Worm (Caenorhabditis elegans) whole organism, L4 larva: ENCODE results near the gene rga-5.
A peak's percentile ranks its signal among the peaks of the same experiment; 100 is the strongest.

Experiments
- F10B5.3 ChIP-seq: sonication (generic microtip); optimal IDR thresholded peaks from 2 replicates; lab custom pipeline; 2016; ENCODE audit warnings: mild to moderate bottlenecking, missing genetic modification characterization, missing compliant biosample characterization
- F49E8.2 ChIP-seq: sonication (generic microtip); optimal IDR thresholded peaks from 2 replicates; lab custom pipeline; 2016; ENCODE audit warnings: missing compliant biosample characterization, mild to moderate bottlenecking, missing genetic modification characterization, borderline replicate concordance
- R02D3.7 ChIP-seq: fragments of 150-350 bp; sonication (generic microtip); optimal IDR thresholded peaks from 3 replicates; lab custom pipeline; 2014; ENCODE audit warnings: missing biosample characterization, missing genetic modification characterization
- T26A8.4 ChIP-seq: fragments of 200-800 bp; sonication (Bioruptor generic); IDR thresholded peaks from 2 replicates; pipeline ENCODE4 v1.3.6; 2022; ENCODE audit warnings: missing genetic modification characterization, missing compliant biosample characterization
- Y48G9A.11 ChIP-seq: fragments of 200-800 bp; sonication (Bioruptor generic); IDR thresholded peaks from 2 replicates; pipeline ENCODE4 v1.3.6; 2022; ENCODE audit warnings: missing genetic modification reagents, missing genetic modification characterization, missing compliant biosample characterization
- Y5F2A.4 ChIP-seq: fragments of 200-800 bp; sonication (Bioruptor generic); optimal IDR thresholded peaks from 2 replicates; lab custom pipeline; 2018; ENCODE audit warnings: mild to moderate bottlenecking, missing genetic modification characterization, missing compliant biosample characterization
- Y75B8A.6 ChIP-seq: fragments of 200-800 bp; sonication (Bioruptor generic); IDR thresholded peaks from 2 replicates; pipeline ENCODE4 v1.3.6; 2022; ENCODE audit warnings: missing genetic modification reagents, missing genetic modification characterization, missing compliant biosample characterization
- ZK337.2 ChIP-seq: fragments of 200-800 bp; sonication (Bioruptor generic); IDR thresholded peaks from 2 replicates; pipeline ENCODE4 v1.3.6; 2022; ENCODE audit warnings: missing genetic modification reagents, missing genetic modification characterization, missing compliant biosample characterization
- aly-2 ChIP-seq: sonication (generic microtip); optimal IDR thresholded peaks from 2 replicates; lab custom pipeline; 2018; ENCODE audit warnings: missing biosample characterization, missing genetic modification characterization
- arid-1 ChIP-seq: fragments of 200-800 bp; sonication (Bioruptor generic); conservative IDR thresholded peaks from 2 replicates; pipeline ENCODE4 v1.3.6; 2022; ENCODE audit warnings: missing genetic modification reagents, missing genetic modification characterization, missing compliant biosample characterization
- ceh-20 ChIP-seq: fragments of 200-800 bp; sonication (Bioruptor generic); IDR thresholded peaks from 2 replicates; pipeline ENCODE4 v1.3.6; 2022; ENCODE audit warnings: missing genetic modification reagents, missing genetic modification characterization, missing compliant biosample characterization
- ceh-32 ChIP-seq: sonication (generic microtip); optimal IDR thresholded peaks from 2 replicates; lab custom pipeline; 2016; ENCODE audit warnings: mild to moderate bottlenecking, missing genetic modification characterization, missing compliant biosample characterization; ENCODE audit not compliant: poor library complexity
- ceh-44 ChIP-seq: fragments of 200-800 bp; sonication (Bioruptor generic); IDR thresholded peaks from 2 replicates; pipeline ENCODE4 v1.3.6; 2022; ENCODE audit warnings: missing genetic modification reagents, missing genetic modification characterization, missing compliant biosample characterization
- daf-8 ChIP-seq: fragments of 200-800 bp; sonication (Bioruptor generic); IDR thresholded peaks from 2 replicates; pipeline ENCODE4 v1.3.6; 2022; ENCODE audit warnings: missing genetic modification characterization, missing compliant biosample characterization
- dmd-6 ChIP-seq: fragments of 200-800 bp; sonication (Bioruptor generic); IDR thresholded peaks from 2 replicates; pipeline ENCODE4 v1.3.6; 2022; ENCODE audit warnings: missing genetic modification reagents, missing genetic modification characterization, missing compliant biosample characterization
- dmd-9 ChIP-seq: fragments of 200-800 bp; sonication (Bioruptor generic); IDR thresholded peaks from 2 replicates; pipeline ENCODE4 v1.3.6; 2022; ENCODE audit warnings: missing genetic modification reagents, missing genetic modification characterization, missing compliant biosample characterization
- dpl-1 ChIP-seq: fragments of 150-350 bp; optimal IDR thresholded peaks from 2 replicates; lab custom pipeline; 2014; ENCODE audit warnings: missing biosample characterization, missing genetic modification reagents, missing genetic modification characterization
- duxl-1 ChIP-seq: sonication (generic microtip); optimal IDR thresholded peaks from 2 replicates; lab custom pipeline; 2016; ENCODE audit warnings: mild to moderate bottlenecking, missing genetic modification characterization, moderate library complexity, missing compliant biosample characterization; ENCODE audit not compliant: poor library complexity
- dve-1 ChIP-seq: sonication (generic microtip); optimal IDR thresholded peaks from 2 replicates; lab custom pipeline; 2017; ENCODE audit warnings: antibody characterized with exemption, mild to moderate bottlenecking, missing genetic modification characterization, missing compliant biosample characterization; ENCODE audit not compliant: insufficient read depth
- egl-27 ChIP-seq: sonication (generic microtip); optimal IDR thresholded peaks from 3 replicates; lab custom pipeline; 2017; ENCODE audit warnings: missing biosample characterization, missing genetic modification reagents, missing genetic modification characterization
- egl-43 ChIP-seq: fragments of 200-800 bp; sonication (Bioruptor generic); IDR thresholded peaks from 2 replicates; pipeline ENCODE4 v1.3.6; 2022; ENCODE audit warnings: missing genetic modification reagents, missing genetic modification characterization, missing compliant biosample characterization
- fos-1 ChIP-seq: fragments of 150-350 bp; optimal IDR thresholded peaks from 2 replicates; lab custom pipeline; 2014; ENCODE audit warnings: missing biosample characterization, missing genetic modification characterization
- hif-1 ChIP-seq, 2 experiments: sonication (generic microtip); optimal IDR thresholded peaks; 2 replicates each; lab custom pipeline; 2016 to 2017; ENCODE audit warnings: missing compliant biosample characterization in 2 of 2, missing genetic modification characterization in 2 of 2, missing genetic modification reagents in 2 of 2, missing genotype in 2 of 2, mild to moderate bottlenecking in 1 of 2
- hlh-11 ChIP-seq: fragments of 200-800 bp; sonication (Bioruptor generic); optimal IDR thresholded peaks from 2 replicates; lab custom pipeline; 2018; ENCODE audit warnings: mild to moderate bottlenecking, missing genetic modification characterization, missing compliant biosample characterization
- hlh-30 ChIP-seq: sonication (generic microtip); optimal IDR thresholded peaks from 2 replicates; lab custom pipeline; 2017; ENCODE audit warnings: antibody characterized with exemption, mild to moderate bottlenecking, missing genetic modification characterization, missing compliant biosample characterization; ENCODE audit not compliant: insufficient read depth
- hmg-1.1 ChIP-seq: fragments of 200-800 bp; sonication (Bioruptor generic); IDR thresholded peaks from 2 replicates; pipeline ENCODE4 v1.3.6; 2022; ENCODE audit warnings: missing genetic modification reagents, missing genetic modification characterization, missing compliant biosample characterization
- lin-1 ChIP-seq: fragments of 200-800 bp; sonication (Bioruptor generic); IDR thresholded peaks from 2 replicates; pipeline ENCODE4 v1.3.6; 2022; ENCODE audit warnings: missing genetic modification reagents, missing genetic modification characterization, missing compliant biosample characterization
- lin-13 ChIP-seq: fragments of 150-350 bp; optimal IDR thresholded peaks from 2 replicates; lab custom pipeline; 2014; ENCODE audit warnings: missing biosample characterization, missing genetic modification reagents, missing genetic modification characterization
- lsy-2 ChIP-seq, 2 experiments: fragments of 150-350 bp in 1 of 2; sonication (generic microtip) in 1 of 2; optimal IDR thresholded peaks; 2 replicates each; lab custom pipeline; 2014 to 2017; ENCODE audit warnings: missing biosample characterization in 2 of 2, missing genetic modification characterization in 2 of 2
- madf-5 ChIP-seq, 2 experiments: fragments of 200-800 bp; sonication (Bioruptor generic); IDR thresholded peaks; 2 replicates each; pipeline ENCODE4 v1.3.6; 2022; ENCODE audit warnings: missing compliant biosample characterization in 2 of 2, missing genetic modification characterization in 2 of 2
- mdl-1 ChIP-seq, 2 experiments: fragments of 150-350 bp in 1 of 2; sonication (generic microtip) in 1 of 2; optimal IDR thresholded peaks; 2 replicates each; lab custom pipeline; 2014 to 2017; ENCODE audit warnings: missing biosample characterization in 2 of 2, missing genetic modification characterization in 2 of 2
- mep-1 ChIP-seq: fragments of 150-350 bp; sonication (generic microtip); optimal IDR thresholded peaks from 3 replicates; lab custom pipeline; 2014; ENCODE audit warnings: missing biosample characterization, missing genetic modification characterization
- mes-2 ChIP-seq: sonication (generic microtip); optimal IDR thresholded peaks from 2 replicates; lab custom pipeline; 2016; ENCODE audit warnings: missing genotype, mild to moderate bottlenecking, missing genetic modification characterization, missing compliant biosample characterization; ENCODE audit not compliant: poor library complexity, severe bottlenecking
- mxl-2 ChIP-seq: fragments of 200-800 bp; sonication (Bioruptor generic); conservative IDR thresholded peaks from 2 replicates; pipeline ENCODE4 v1.3.6; 2022; ENCODE audit warnings: missing genetic modification reagents, missing genetic modification characterization, missing compliant biosample characterization
- nhr-102 ChIP-seq: sonication (generic microtip); optimal IDR thresholded peaks from 2 replicates; lab custom pipeline; 2016; ENCODE audit warnings: mild to moderate bottlenecking, missing genetic modification characterization, moderate library complexity, missing compliant biosample characterization
- nhr-41 ChIP-seq: fragments of 200-800 bp; sonication (Bioruptor generic); IDR thresholded peaks from 2 replicates; pipeline ENCODE4 v1.3.6; 2022; ENCODE audit warnings: missing genetic modification reagents, missing genetic modification characterization, missing compliant biosample characterization
- pha-4 ChIP-seq, 2 experiments: fragments of 150-350 bp in 1 of 2; fragments of 200-800 bp in 1 of 2; sonication (Bioruptor generic) in 1 of 2; IDR thresholded peaks in 1 of 2; optimal IDR thresholded peaks in 1 of 2; 2 replicates each; pipeline versions ENCODE4 v1.3.6 to Lab custom; 2014 to 2022; ENCODE audit warnings: missing genetic modification characterization in 2 of 2, missing genetic modification reagents in 2 of 2, missing biosample characterization in 1 of 2, missing compliant biosample characterization in 1 of 2
- php-3 ChIP-seq: fragments of 200-800 bp; sonication (Bioruptor generic); IDR thresholded peaks from 2 replicates; pipeline ENCODE4 v1.3.6; 2022; ENCODE audit warnings: missing genetic modification reagents, missing genetic modification characterization, missing compliant biosample characterization
- saeg-2 ChIP-seq: fragments of 200-800 bp; sonication (Bioruptor generic); IDR thresholded peaks from 2 replicates; pipeline ENCODE4 v1.3.6; 2022; ENCODE audit warnings: missing genetic modification reagents, missing genetic modification characterization, missing compliant biosample characterization
- snpc-1.2 ChIP-seq: fragments of 200-800 bp; sonication (Bioruptor generic); IDR thresholded peaks from 2 replicates; pipeline ENCODE4 v1.3.6; 2022; ENCODE audit warnings: missing genetic modification reagents, missing genetic modification characterization, missing compliant biosample characterization
- spr-3 ChIP-seq: fragments of 200-800 bp; sonication (Bioruptor generic); optimal IDR thresholded peaks from 2 replicates; lab custom pipeline; 2018; ENCODE audit warnings: mild to moderate bottlenecking, missing genetic modification characterization, missing compliant biosample characterization
- tag-97 ChIP-seq: fragments of 200-800 bp; sonication (Bioruptor generic); IDR thresholded peaks from 2 replicates; pipeline ENCODE4 v1.3.6; 2022; ENCODE audit warnings: missing genetic modification characterization, missing compliant biosample characterization
- unc-130 ChIP-seq: sonication (generic microtip); optimal IDR thresholded peaks from 2 replicates; lab custom pipeline; 2016; ENCODE audit warnings: missing genetic modification reagents, missing genetic modification characterization, missing compliant biosample characterization
- unc-39 ChIP-seq: sonication (generic microtip); optimal IDR thresholded peaks from 2 replicates; lab custom pipeline; 2017; ENCODE audit warnings: missing biosample characterization, missing genetic modification characterization
- unc-62 ChIP-seq, 3 experiments: fragments of 150-350 bp in 1 of 3; sonication (generic microtip); optimal IDR thresholded peaks in 2 of 3; peaks in 1 of 3; 1 replicate in 1 of 3; 2 replicates in 2 of 3; lab custom pipeline; 2014 to 2017; ENCODE audit warnings: missing biosample characterization in 3 of 3, missing genetic modification characterization in 3 of 3, missing genetic modification reagents in 3 of 3, missing genotype in 1 of 3
- vab-7 ChIP-seq: fragments of 200-800 bp; sonication (Bioruptor generic); IDR thresholded peaks from 2 replicates; pipeline ENCODE4 v1.3.6; 2022; ENCODE audit warnings: missing genetic modification reagents, missing genetic modification characterization, missing compliant biosample characterization
- zfp-2 ChIP-seq: sonication (generic microtip); optimal IDR thresholded peaks from 2 replicates; lab custom pipeline; 2016; ENCODE audit warnings: mild to moderate bottlenecking, missing genetic modification characterization, missing compliant biosample characterization

rga-5 gene

ce11 chrIV:13881754-13882275 lies 54.1 kb downstream of the rga-5 start, which contains the start of gene rpl-29:
Gene rpl-29, plus strand, starts transcription at chrIV:13882225.
- peak; percentile 27 for TF ChIP-seq F10B5.3 (tag; lab: Kevin White, UChicago)
- TF ChIP-seq madf-5 (GFP tag; IDR thresholded peaks at IDR 0.05; lab: Robert Waterston, UW): no peak
- TF ChIP-seq spr-3 (GFP tag; lab: Kevin White, UChicago): no peak
- peak; percentile 98 for TF ChIP-seq snpc-1.2
- peak; percentile 90 for TF ChIP-seq R02D3.7 (tag; lab: Kevin White, UChicago)
- TF ChIP-seq lin-1 (GFP tag; lab: Robert Waterston, UW): peak; percentile 63; the same call in 1 of the 2 replicates
- peak; percentile 56; the same call in 1 of the 2 replicates for TF ChIP-seq dmd-9 (GFP tag; lab: Robert Waterston, UW)
- peak; percentile 68 for TF ChIP-seq duxl-1 (tag; lab: Kevin White, UChicago)
- TF ChIP-seq F49E8.2 (tag; lab: Kevin White, UChicago): peak; percentile 73
- peak; percentile 82 for TF ChIP-seq hmg-1.1 (GFP tag; lab: Robert Waterston, UW)
- TF ChIP-seq aly-2 (tag; lab: Kevin White, UChicago): no peak
- peak; percentile 91 for TF ChIP-seq mep-1
- TF ChIP-seq mdl-1 (tag; optimal IDR thresholded peaks at IDR 0.05; lab: Kevin White, UChicago): peak in 1 of 2 experiments; percentile 34
- no peak for TF ChIP-seq nhr-41 (GFP tag; lab: Robert Waterston, UW)
- 0 out of 2 replicates have a peak, but pooled peaks have one; percentile 43 for TF ChIP-seq ceh-20 (GFP tag; lab: Robert Waterston, UW)
- peak; percentile 90 for TF ChIP-seq hlh-30 (tag; lab: Kevin White, UChicago)
- no peak for TF ChIP-seq unc-39
- TF ChIP-seq zfp-2 (tag; lab: Kevin White, UChicago): no peak
- no peak for TF ChIP-seq tag-97 (GFP tag; lab: Robert Waterston, UW)
- peak; percentile 65; the same call in 1 of the 2 replicates for TF ChIP-seq pha-4 (GFP tag; IDR thresholded peaks at IDR 0.05; lab: Robert Waterston, UW)
- no peak for TF ChIP-seq pha-4 (tag; optimal IDR thresholded peaks at IDR 0.05; lab: Kevin White, UChicago)
- peak; percentile 89 for TF ChIP-seq mes-2
- TF ChIP-seq unc-62 (GFP tag; optimal IDR thresholded peaks at IDR 0.05 in 1 of 2; lab: Kevin White, UChicago): no peak
- no peak for TF ChIP-seq unc-62 (tag; optimal IDR thresholded peaks at IDR 0.05; lab: Kevin White, UChicago)
- peak; percentile 76 for TF ChIP-seq arid-1 (GFP tag; lab: Robert Waterston, UW)
- no peak for TF ChIP-seq fos-1 (tag; lab: Kevin White, UChicago)
- TF ChIP-seq dmd-6: peak; percentile 65
- no peak for TF ChIP-seq saeg-2 (GFP tag; lab: Robert Waterston, UW)
- 0 out of 2 replicates have a peak, but pooled peaks have one; percentile 28 for TF ChIP-seq vab-7 (GFP tag; lab: Robert Waterston, UW)
- TF ChIP-seq egl-27 (tag; lab: Kevin White, UChicago): no peak
- TF ChIP-seq ceh-44 (GFP tag; lab: Robert Waterston, UW): no peak
- TF ChIP-seq unc-130: peak; percentile 64
- peak; percentile 57 for TF ChIP-seq nhr-102
- TF ChIP-seq hlh-11 (tag; lab: Kevin White, UChicago): peak; percentile 84
- TF ChIP-seq php-3 (GFP tag; lab: Robert Waterston, UW): peak; percentile 57; the same call in 1 of the 2 replicates
- TF ChIP-seq mxl-2: no peak
- TF ChIP-seq dve-1 (tag; lab: Kevin White, UChicago): peak; percentile 90
- peak; percentile 42 for TF ChIP-seq Y48G9A.11
- TF ChIP-seq daf-8 (GFP tag; lab: Robert Waterston, UW): no peak
- peak; percentile 78 for TF ChIP-seq T26A8.4 (GFP tag; lab: Robert Waterston, UW)
- no peak for TF ChIP-seq Y5F2A.4 (GFP tag; lab: Kevin White, UChicago)
- TF ChIP-seq lsy-2 (tag; optimal IDR thresholded peaks at IDR 0.05; lab: Kevin White, UChicago): peak; percentile 96 to 99
- no peak for TF ChIP-seq Y75B8A.6 (GFP tag; lab: Robert Waterston, UW)
- TF ChIP-seq ceh-32 (tag; lab: Kevin White, UChicago): no peak
- TF ChIP-seq ZK337.2: no peak
- peak; percentile 57 for TF ChIP-seq lin-13
- peak; percentile 80 for TF ChIP-seq dpl-1 (GFP tag; lab: Kevin White, UChicago)
- no peak for TF ChIP-seq egl-43 (GFP tag; lab: Robert Waterston, UW)
- TF ChIP-seq hif-1 (tag; optimal IDR thresholded peaks at IDR 0.05; lab: Kevin White, UChicago): peak in 1 of 2 experiments; percentile 70
